Fruit fly (Drosophila melanogaster) whole organism, embryonic: ENCODE results near the gene mrva.

Experiments used
- ATbp ChIP-seq: fragments of 200-800 bp; sonication (Bioruptor generic); optimal IDR thresholded peaks from 2 replicates; lab custom pipeline; 2017; ENCODE audit warnings: missing biosample characterization, mild to moderate bottlenecking, missing genetic modification characterization, missing genetic modification reagents
- Atf6 ChIP-seq: fragments of 200-800 bp; sonication (Bioruptor generic); IDR thresholded peaks from 2 replicates; pipeline ENCODE4 v1.3.6; 2022; ENCODE audit warnings: missing biosample characterization, missing genetic modification characterization
- CG10543 ChIP-seq: fragments of 200-800 bp; sonication (Bioruptor generic); optimal IDR thresholded peaks from 3 replicates; lab custom pipeline; 2017; ENCODE audit warnings: missing biosample characterization, mild to moderate bottlenecking, missing genetic modification characterization, moderate library complexity
- CG10979 ChIP-seq: fragments of 200-800 bp; sonication (Bioruptor generic); optimal IDR thresholded peaks from 2 replicates; lab custom pipeline; 2018; ENCODE audit warnings: missing biosample characterization, mild to moderate bottlenecking, missing genetic modification characterization, moderate library complexity
- CG11085 ChIP-seq: fragments of 200-800 bp; sonication (Bioruptor generic); IDR thresholded peaks from 2 replicates; pipeline ENCODE4 v1.3.6; 2022; ENCODE audit warnings: missing biosample characterization, missing genetic modification characterization
- CG11504 ChIP-seq: fragments of 200-800 bp; sonication (Bioruptor generic); optimal IDR thresholded peaks from 3 replicates; lab custom pipeline; 2019; ENCODE audit warnings: missing biosample characterization, mild to moderate bottlenecking, missing genetic modification characterization, moderate library complexity
- CG11723 ChIP-seq: fragments of 200-800 bp; sonication (Bioruptor generic); optimal IDR thresholded peaks from 2 replicates; lab custom pipeline; 2017; ENCODE audit warnings: missing biosample characterization, mild to moderate bottlenecking, missing genetic modification characterization
- CG12391 ChIP-seq: fragments of 200-800 bp; sonication (Bioruptor generic); optimal IDR thresholded peaks from 3 replicates; lab custom pipeline; 2018; ENCODE audit warnings: missing biosample characterization, mild to moderate bottlenecking, missing genetic modification characterization, moderate library complexity
- CG12769 ChIP-seq: fragments of 200-800 bp; sonication (Bioruptor generic); optimal IDR thresholded peaks from 2 replicates; lab custom pipeline; 2019; ENCODE audit warnings: missing biosample characterization, mild to moderate bottlenecking, missing genetic modification characterization, moderate library complexity
- CG17328 ChIP-seq: fragments of 200-800 bp; sonication (Bioruptor generic); IDR thresholded peaks from 2 replicates; pipeline ENCODE4 v1.3.6; 2022; ENCODE audit warnings: missing biosample characterization, missing genetic modification characterization
- CG18764 ChIP-seq: fragments of 200-800 bp; sonication (Bioruptor generic); optimal IDR thresholded peaks from 3 replicates; lab custom pipeline; 2016; ENCODE audit warnings: missing biosample characterization, missing genetic modification characterization
- CG2889 ChIP-seq: fragments of 200-800 bp; sonication (Bioruptor generic); IDR thresholded peaks from 3 replicates; pipeline ENCODE4 v1.3.6; 2022; ENCODE audit warnings: missing biosample characterization, missing genetic modification characterization
- CG31224 ChIP-seq: fragments of 200-800 bp; sonication (Bioruptor generic); IDR thresholded peaks from 2 replicates; pipeline ENCODE4 v1.3.6; 2022; ENCODE audit warnings: missing biosample characterization, missing genetic modification characterization
- CG32767 ChIP-seq: fragments of 200-800 bp; sonication (Bioruptor generic); IDR thresholded peaks from 2 replicates; pipeline ENCODE4 v1.3.6; 2022; ENCODE audit warnings: missing biosample characterization, missing genetic modification characterization
- CG34422 ChIP-seq: fragments of 200-800 bp; sonication (Bioruptor generic); IDR thresholded peaks from 3 replicates; pipeline ENCODE4 v1.3.6; 2022; ENCODE audit warnings: missing biosample characterization, missing genetic modification characterization
- CG43689 ChIP-seq: fragments of 200-800 bp; sonication (Bioruptor generic); IDR thresholded peaks from 2 replicates; pipeline ENCODE4 v1.3.6; 2022; ENCODE audit warnings: missing biosample characterization, missing genetic modification characterization
- CG7372 ChIP-seq: fragments of 200-800 bp; sonication (Bioruptor generic); IDR thresholded peaks from 2 replicates; pipeline ENCODE4 v1.3.6; 2022; ENCODE audit warnings: missing biosample characterization, missing genetic modification characterization
- CG7963 ChIP-seq: fragments of 200-800 bp; sonication (Bioruptor generic); IDR thresholded peaks from 3 replicates; pipeline ENCODE4 v1.3.6; 2022; ENCODE audit warnings: missing biosample characterization, missing genetic modification characterization; ENCODE audit not compliant: partially characterized antibody
- CG8089 ChIP-seq: fragments of 200-800 bp; sonication (Bioruptor generic); optimal IDR thresholded peaks from 3 replicates; lab custom pipeline; 2016; ENCODE audit warnings: missing biosample characterization, missing genetic modification characterization
- CG8281 ChIP-seq: fragments of 200-800 bp; sonication (Bioruptor generic); optimal IDR thresholded peaks from 2 replicates; lab custom pipeline; 2018; ENCODE audit warnings: missing biosample characterization, mild to moderate bottlenecking, missing genetic modification characterization, moderate library complexity
- CG8359 ChIP-seq: fragments of 200-800 bp; sonication (Bioruptor generic); optimal IDR thresholded peaks from 2 replicates; lab custom pipeline; 2017; ENCODE audit warnings: missing biosample characterization, mild to moderate bottlenecking, missing genetic modification characterization, borderline replicate concordance
- CG9727 ChIP-seq: fragments of 200-800 bp; sonication (Bioruptor generic); optimal IDR thresholded peaks from 3 replicates; lab custom pipeline; 2017; ENCODE audit warnings: missing biosample characterization, mild to moderate bottlenecking, missing genetic modification characterization
- Dip3 ChIP-seq: fragments of 200-800 bp; sonication (Bioruptor generic); optimal IDR thresholded peaks from 3 replicates; lab custom pipeline; 2016; ENCODE audit warnings: missing biosample characterization, missing genetic modification characterization
- Ets65A ChIP-seq: fragments of 200-800 bp; sonication (Bioruptor generic); peaks from one replicate; lab custom pipeline; 2016; ENCODE audit warnings: missing biosample characterization, missing genetic modification characterization
- H15 ChIP-seq: fragments of 200-800 bp; sonication (Bioruptor generic); IDR thresholded peaks from 3 replicates; pipeline ENCODE4 v1.3.6; 2022; ENCODE audit warnings: missing biosample characterization, missing genetic modification characterization
- H2.0 ChIP-seq: fragments of 200-800 bp; sonication (Bioruptor generic); IDR thresholded peaks from 2 replicates; pipeline ENCODE4 v1.3.6; 2022; ENCODE audit warnings: missing biosample characterization, missing genetic modification characterization
- HLH4C ChIP-seq: fragments of 200-800 bp; sonication (Bioruptor generic); IDR thresholded peaks from 3 replicates; pipeline ENCODE4 v1.3.6; 2022; ENCODE audit warnings: missing biosample characterization, missing genetic modification characterization; ENCODE audit not compliant: partially characterized antibody
- HLH54F ChIP-seq: fragments of 200-800 bp; sonication (Bioruptor generic); optimal IDR thresholded peaks from 3 replicates; lab custom pipeline; 2016; ENCODE audit warnings: missing biosample characterization, missing genetic modification characterization
- Max ChIP-seq: fragments of 200-800 bp; sonication (Bioruptor generic); optimal IDR thresholded peaks from 2 replicates; lab custom pipeline; 2016; ENCODE audit warnings: missing biosample characterization, mild to moderate bottlenecking, missing genetic modification characterization
- Med ChIP-seq: fragments of 200-800 bp; sonication (Bioruptor generic); peaks from one replicate; lab custom pipeline; 2016; ENCODE audit warnings: missing biosample characterization, missing genetic modification characterization, mild to moderate bottlenecking, inconsistent platforms, moderate library complexity
- NC2α ChIP-seq: fragments of 200-800 bp; sonication (Bioruptor generic); optimal IDR thresholded peaks from 2 replicates; lab custom pipeline; 2016; ENCODE audit warnings: missing biosample characterization, missing genetic modification characterization
- NC2β ChIP-seq: fragments of 200-800 bp; sonication (Bioruptor generic); optimal IDR thresholded peaks from 2 replicates; lab custom pipeline; 2016; ENCODE audit warnings: missing biosample characterization, missing genetic modification characterization
- Nf-YA ChIP-seq: fragments of 200-800 bp; sonication (Bioruptor generic); IDR thresholded peaks from 2 replicates; pipeline ENCODE4 v1.3.6; 2022; ENCODE audit warnings: missing biosample characterization, missing genetic modification characterization
- Vsx1 ChIP-seq: fragments of 200-800 bp; sonication (Bioruptor generic); optimal IDR thresholded peaks from 2 replicates; lab custom pipeline; 2017; ENCODE audit warnings: missing biosample characterization, mild to moderate bottlenecking, missing genetic modification characterization, missing genetic modification reagents
- al ChIP-seq: fragments of 200-800 bp; sonication (Bioruptor generic); IDR thresholded peaks from 2 replicates; pipeline ENCODE4 v1.3.6; 2022; ENCODE audit warnings: missing biosample characterization, missing genetic modification characterization
- bowl ChIP-seq: fragments of 200-800 bp; sonication (Bioruptor generic); IDR thresholded peaks from 2 replicates; pipeline ENCODE4 v1.3.6; 2022; ENCODE audit warnings: missing biosample characterization, missing genetic modification characterization
- dan ChIP-seq: fragments of 200-800 bp; sonication (Bioruptor generic); IDR thresholded peaks from 2 replicates; pipeline ENCODE4 v1.3.6; 2022; ENCODE audit warnings: missing biosample characterization, missing genetic modification characterization
- emc ChIP-seq: fragments of 200-800 bp; sonication (Bioruptor generic); optimal IDR thresholded peaks from 2 replicates; lab custom pipeline; 2016; ENCODE audit warnings: missing biosample characterization, missing genetic modification characterization
- exex ChIP-seq: fragments of 200-800 bp; sonication (Bioruptor generic); optimal IDR thresholded peaks from 4 replicates; lab custom pipeline; 2018; ENCODE audit warnings: missing biosample characterization, mild to moderate bottlenecking, missing genetic modification characterization, moderate library complexity
- eyg ChIP-seq: fragments of 200-800 bp; sonication (Bioruptor generic); optimal IDR thresholded peaks from 3 replicates; lab custom pipeline; 2016; ENCODE audit warnings: missing biosample characterization, missing genetic modification characterization
- gro ChIP-seq: fragments of 200-800 bp; sonication (Bioruptor generic); optimal IDR thresholded peaks from 2 replicates; lab custom pipeline; 2016; ENCODE audit warnings: missing biosample characterization, missing genetic modification characterization
- gt ChIP-seq: fragments of 200-800 bp; sonication (Bioruptor generic); IDR thresholded peaks from 2 replicates; pipeline ENCODE4 v1.3.6; 2022; ENCODE audit warnings: missing biosample characterization, missing genetic modification characterization
- hbn ChIP-seq: fragments of 200-800 bp; sonication (Bioruptor generic); IDR thresholded peaks from 2 replicates; pipeline ENCODE4 v1.3.6; 2022; ENCODE audit warnings: missing biosample characterization, missing genetic modification characterization; ENCODE audit not compliant: partially characterized antibody
- ind ChIP-seq: fragments of 200-800 bp; sonication (Bioruptor generic); optimal IDR thresholded peaks from 3 replicates; lab custom pipeline; 2016; ENCODE audit warnings: missing biosample characterization, missing genetic modification characterization
- kni ChIP-seq: fragments of 200-800 bp; sonication (Bioruptor generic); optimal IDR thresholded peaks from 3 replicates; lab custom pipeline; 2017; ENCODE audit warnings: mild to moderate bottlenecking, missing biosample characterization, missing genetic modification reagents, missing genetic modification characterization
- otp ChIP-seq: fragments of 200-800 bp; sonication (Bioruptor generic); IDR thresholded peaks from 3 replicates; pipeline ENCODE4, ENCODE4 v1.3.6; 2022; ENCODE audit warnings: missing biosample characterization, missing genetic modification characterization
- pum ChIP-seq: fragments of 200-800 bp; sonication (Bioruptor generic); optimal IDR thresholded peaks from 2 replicates; lab custom pipeline; 2016; ENCODE audit warnings: missing biosample characterization, missing genetic modification characterization
- rib ChIP-seq: fragments of 200-800 bp; sonication (Bioruptor generic); IDR thresholded peaks from 2 replicates; pipeline ENCODE4 v1.3.6; 2022; ENCODE audit warnings: missing biosample characterization, missing genetic modification characterization
- tin ChIP-seq: fragments of 200-800 bp; sonication (Bioruptor generic); optimal IDR thresholded peaks from 3 replicates; lab custom pipeline; 2016; ENCODE audit warnings: missing biosample characterization, missing genetic modification characterization
- unpg ChIP-seq: fragments of 200-800 bp; sonication (Bioruptor generic); optimal IDR thresholded peaks from 3 replicates; lab custom pipeline; 2018; ENCODE audit warnings: missing biosample characterization, mild to moderate bottlenecking, missing genetic modification characterization, moderate library complexity
- zfh1 ChIP-seq: fragments of 200-800 bp; sonication (Bioruptor generic); IDR thresholded peaks from 3 replicates; pipeline ENCODE4 v1.3.6; 2022; ENCODE audit warnings: missing biosample characterization, missing genetic modification characterization

The mrva gene

dm6 chr3L:7370231-7370882 is 41.7 kb upstream of the mrva start (continued):
- TF ChIP-seq CG8089 (GFP tag; lab: Kevin White, UChicago): no peak
- TF ChIP-seq H15 (GFP tag; lab: Robert Waterston, UW): no peak
- no peak for TF ChIP-seq CG17328 (GFP tag; lab: Robert Waterston, UW)
- TF ChIP-seq CG11085: no peak
- no peak for TF ChIP-seq tin (GFP tag; lab: Kevin White, UChicago)
- TF ChIP-seq CG18764: no peak
- no peak for TF ChIP-seq bowl (GFP tag; lab: Robert Waterston, UW)
- TF ChIP-seq rib (GFP tag; lab: Robert Waterston, UW): no peak
- no peak for TF ChIP-seq CG7963 (GFP tag; lab: Robert Waterston, UW)
- no peak for TF ChIP-seq Ets65A (GFP tag; lab: Kevin White, UChicago)
- TF ChIP-seq CG10979 (tag; lab: Kevin White, UChicago): peak; percentile 10
- no peak for TF ChIP-seq CG7372 (GFP tag; lab: Robert Waterston, UW)
- no peak for TF ChIP-seq ATbp (GFP tag; lab: Kevin White, UChicago)
- no peak for TF ChIP-seq H2.0 (GFP tag; lab: Robert Waterston, UW)
- no peak for TF ChIP-seq CG31224 (GFP tag; lab: Robert Waterston, UW)
- TF ChIP-seq CG12391: no peak
- no peak for TF ChIP-seq CG10543 (GFP tag; lab: Kevin White, UChicago)
- no peak for TF ChIP-seq Atf6 (GFP tag; lab: Robert Waterston, UW)
- TF ChIP-seq CG11723 (GFP tag; lab: Kevin White, UChicago): no peak
- TF ChIP-seq Vsx1: no peak
- TF ChIP-seq CG34422 (GFP tag; lab: Robert Waterston, UW): peak; percentile 50; the same call in 1 of the 3 replicates
- TF ChIP-seq CG11504 (tag; lab: Kevin White, UChicago): no peak
- TF ChIP-seq CG32767: 0 out of 2 replicates have a peak, but pooled peaks have one; percentile 16
- TF ChIP-seq Dip3 (GFP tag; lab: Kevin White, UChicago): no peak
- TF ChIP-seq kni: peak; percentile 44
- TF ChIP-seq HLH4C (GFP tag; lab: Robert Waterston, UW): no peak
- TF ChIP-seq unpg: no peak
- TF ChIP-seq NC2α (GFP tag; lab: Kevin White, UChicago): no peak
- no peak for TF ChIP-seq Nf-YA (GFP tag; lab: Robert Waterston, UW)
- TF ChIP-seq pum (GFP tag; lab: Kevin White, UChicago): no peak
- TF ChIP-seq gt (GFP tag; lab: Robert Waterston, UW): no peak
- TF ChIP-seq zfh1 (GFP tag; lab: Robert Waterston, UW): no peak
- TF ChIP-seq exex: peak; percentile 5
- no peak for TF ChIP-seq CG9727 (GFP tag; lab: Kevin White, UChicago)
- TF ChIP-seq emc (GFP tag; lab: Kevin White, UChicago): no peak
- no peak for TF ChIP-seq otp (GFP tag; lab: Robert Waterston, UW)
- peak; percentile 82 for TF ChIP-seq Med (GFP tag; lab: Kevin White, UChicago)
- TF ChIP-seq HLH54F (GFP tag; lab: Kevin White, UChicago): no peak
- no peak for TF ChIP-seq CG43689 (GFP tag; lab: Robert Waterston, UW)
- no peak for TF ChIP-seq CG2889 (GFP tag; lab: Robert Waterston, UW)
- TF ChIP-seq CG12769: no peak
- TF ChIP-seq CG8359: no peak
- no peak for TF ChIP-seq NC2β
- no peak for TF ChIP-seq gro (GFP tag; lab: Kevin White, UChicago)
- no peak for TF ChIP-seq eyg (GFP tag; lab: Kevin White, UChicago)
- no peak for TF ChIP-seq hbn (GFP tag; lab: Robert Waterston, UW)
- no peak for TF ChIP-seq CG8281 (tag; lab: Kevin White, UChicago)
- TF ChIP-seq Max (GFP tag; lab: Kevin White, UChicago): peak; percentile 17
- TF ChIP-seq al (GFP tag; lab: Robert Waterston, UW): no peak
- no peak for TF ChIP-seq dan (GFP tag; lab: Robert Waterston, UW)
- TF ChIP-seq ind (GFP tag; lab: Kevin White, UChicago): no peak
